Fruit fly (Drosophila melanogaster) whole organism, prepupa: ENCODE results near the gene Muc68E.
A peak's percentile ranks its signal among the peaks of the same experiment; 100 is the strongest.

Experiments
- CG10631 ChIP-seq: fragments of 200-800 bp; sonication (Bioruptor generic); optimal IDR thresholded peaks from 2 replicates; lab custom pipeline; 2016; ENCODE audit warnings: missing biosample characterization, missing genetic modification characterization
- CG11902 ChIP-seq: fragments of 200-800 bp; sonication (Bioruptor generic); optimal IDR thresholded peaks from 3 replicates; lab custom pipeline; 2016; ENCODE audit warnings: missing biosample characterization, missing genetic modification characterization
- CG15336 ChIP-seq: fragments of 200-800 bp; sonication (Bioruptor generic); IDR thresholded peaks from 2 replicates; pipeline ENCODE4 v1.3.6; 2022; ENCODE audit warnings: missing biosample characterization, missing genetic modification characterization
- CG16779 ChIP-seq: fragments of 200-800 bp; sonication (Bioruptor generic); optimal IDR thresholded peaks from 3 replicates; lab custom pipeline; 2017; ENCODE audit warnings: missing biosample characterization, mild to moderate bottlenecking, missing genetic modification characterization
- CG31627 ChIP-seq: fragments of 200-800 bp; sonication (Bioruptor generic); optimal IDR thresholded peaks from 3 replicates; lab custom pipeline; 2016; ENCODE audit warnings: missing biosample characterization, missing genetic modification characterization
- CG6276 ChIP-seq: fragments of 200-800 bp; sonication (Bioruptor generic); optimal IDR thresholded peaks from 2 replicates; lab custom pipeline; 2017; ENCODE audit warnings: missing biosample characterization, mild to moderate bottlenecking, missing genetic modification characterization
- CG6854 ChIP-seq: fragments of 200-800 bp; sonication (Bioruptor generic); optimal IDR thresholded peaks from 2 replicates; lab custom pipeline; 2017; ENCODE audit warnings: missing biosample characterization, mild to moderate bottlenecking, missing genetic modification characterization
- CG7368 ChIP-seq: fragments of 200-800 bp; sonication (Bioruptor generic); optimal IDR thresholded peaks from 3 replicates; lab custom pipeline; 2016; ENCODE audit warnings: missing biosample characterization, missing genetic modification characterization
- CG8319 ChIP-seq: fragments of 200-800 bp; sonication (Bioruptor generic); optimal IDR thresholded peaks from 3 replicates; lab custom pipeline; 2016; ENCODE audit warnings: missing biosample characterization, missing genetic modification characterization
- CG8632 ChIP-seq: fragments of 200-800 bp; sonication (Bioruptor generic); optimal IDR thresholded peaks from 3 replicates; lab custom pipeline; 2016; ENCODE audit warnings: missing biosample characterization, missing genetic modification characterization
- CG9139 ChIP-seq: fragments of 200-800 bp; sonication (Bioruptor generic); optimal IDR thresholded peaks from 3 replicates; lab custom pipeline; 2017; ENCODE audit warnings: missing biosample characterization, mild to moderate bottlenecking, missing genetic modification characterization
- Eip93F ChIP-seq: fragments of 200-800 bp; sonication (Bioruptor generic); optimal IDR thresholded peaks from 2 replicates; lab custom pipeline; 2016; ENCODE audit warnings: missing biosample characterization, mild to moderate bottlenecking, missing genetic modification characterization
- Ets96B ChIP-seq: fragments of 200-800 bp; optimal IDR thresholded peaks from 2 replicates; lab custom pipeline; 2019; ENCODE audit warnings: missing biosample characterization, mild to moderate bottlenecking, missing genetic modification characterization, moderate library complexity
- Gug ChIP-seq: fragments of 200-800 bp; sonication (Bioruptor generic); IDR thresholded peaks from 2 replicates; pipeline ENCODE4 v1.3.6; 2022; ENCODE audit warnings: missing biosample characterization, missing genetic modification characterization
- Hr38 ChIP-seq: sonication (Bioruptor generic); optimal IDR thresholded peaks from 2 replicates; lab custom pipeline; 2016; ENCODE audit warnings: missing biosample characterization, missing genetic modification characterization
- Hr39 ChIP-seq: fragments of 200-800 bp; sonication (Bioruptor generic); optimal IDR thresholded peaks from 2 replicates; lab custom pipeline; 2016; ENCODE audit warnings: missing biosample characterization, missing genetic modification characterization
- Hr4 ChIP-seq: fragments of 200-800 bp; sonication (Bioruptor generic); optimal IDR thresholded peaks from 3 replicates; lab custom pipeline; 2016; ENCODE audit warnings: missing biosample characterization, missing genetic modification characterization
- Sox14 ChIP-seq: fragments of 200-800 bp; sonication (Bioruptor generic); optimal IDR thresholded peaks from 3 replicates; lab custom pipeline; 2016; ENCODE audit warnings: missing biosample characterization, missing genetic modification characterization
- Sox15 ChIP-seq: fragments of 200-800 bp; sonication (Bioruptor generic); optimal IDR thresholded peaks from 3 replicates; lab custom pipeline; 2016; ENCODE audit warnings: missing biosample characterization, missing genetic modification characterization
- acj6 ChIP-seq: fragments of 200-800 bp; sonication (Bioruptor generic); optimal IDR thresholded peaks from 3 replicates; lab custom pipeline; 2016; ENCODE audit warnings: missing biosample characterization, missing genetic modification characterization
- dac ChIP-seq: fragments of 200-800 bp; sonication (Bioruptor generic); optimal IDR thresholded peaks from 2 replicates; lab custom pipeline; 2017; ENCODE audit warnings: missing biosample characterization, mild to moderate bottlenecking, missing genetic modification characterization
- dsx ChIP-seq: fragments of 200-800 bp; optimal IDR thresholded peaks from 3 replicates; lab custom pipeline; 2019; ENCODE audit warnings: missing biosample characterization, mild to moderate bottlenecking, missing genetic modification characterization, moderate library complexity; ENCODE audit not compliant: poor library complexity, severe bottlenecking
- eg ChIP-seq: fragments of 200-800 bp; sonication (Bioruptor generic); IDR thresholded peaks from 3 replicates; pipeline ENCODE4 v1.3.6; 2022; ENCODE audit warnings: missing biosample characterization, missing genetic modification characterization
- fkh ChIP-seq: fragments of 200-800 bp; sonication (Bioruptor generic); optimal IDR thresholded peaks from 3 replicates; lab custom pipeline; 2017; ENCODE audit warnings: missing biosample characterization, mild to moderate bottlenecking, missing genetic modification characterization, moderate library complexity
- lz ChIP-seq: fragments of 200-800 bp; sonication (Bioruptor generic); optimal IDR thresholded peaks from 3 replicates; lab custom pipeline; 2016; ENCODE audit warnings: missing biosample characterization, missing genetic modification characterization
- pdm3 ChIP-seq: fragments of 200-800 bp; sonication (Bioruptor generic); optimal IDR thresholded peaks from 3 replicates; lab custom pipeline; 2016; ENCODE audit warnings: missing biosample characterization, missing genetic modification characterization
- salr ChIP-seq, 2 experiments: fragments of 200-800 bp; sonication (Bioruptor generic); optimal IDR thresholded peaks; 3 replicates each; lab custom pipeline; 2016 to 2018; ENCODE audit warnings: missing biosample characterization in 2 of 2, missing genetic modification characterization in 2 of 2, mild to moderate bottlenecking in 1 of 2
- ss ChIP-seq, 2 experiments: fragments of 200-800 bp; sonication (Bioruptor generic); optimal IDR thresholded peaks; 2 replicates in 1 of 2; 3 replicates in 1 of 2; lab custom pipeline; 2017 to 2018; ENCODE audit warnings: mild to moderate bottlenecking in 2 of 2, missing biosample characterization in 2 of 2, missing genetic modification characterization in 2 of 2, moderate library complexity in 1 of 2
- svp ChIP-seq: fragments of 200-800 bp; sonication (Bioruptor generic); peaks from one replicate; lab custom pipeline; 2016; ENCODE audit warnings: missing biosample characterization, missing genetic modification characterization
- topi ChIP-seq: fragments of 200-800 bp; sonication (Bioruptor generic); optimal IDR thresholded peaks from 3 replicates; lab custom pipeline; 2016; ENCODE audit warnings: missing biosample characterization, missing genetic modification characterization

The Muc68E gene

DNA sequence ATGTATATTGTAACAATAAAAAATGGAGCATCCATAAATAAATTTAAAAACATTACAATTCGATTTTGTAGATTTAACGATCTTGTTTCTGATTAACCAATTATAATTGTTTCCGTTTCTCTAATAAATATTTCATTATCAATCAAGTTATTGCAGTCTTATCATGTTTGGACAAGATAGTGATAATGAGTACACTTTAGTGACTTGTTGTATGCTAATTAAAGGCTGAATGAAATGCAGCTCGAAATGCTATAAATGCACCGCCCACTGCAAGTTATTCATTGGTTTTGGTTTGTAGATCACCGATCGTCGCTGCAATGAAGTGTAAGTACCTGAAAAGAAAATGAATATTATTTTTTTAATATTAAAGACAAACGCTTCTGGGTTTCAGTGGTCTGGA is 1.8 kb upstream of the Muc68E start, which contains the start of gene CG14125:
Gene CG14125 (plus strand): TSS at position 301 of the 400 bp plus-strand sequence.
- no peak for TF ChIP-seq CG16779 (tag; lab: Kevin White, UChicago)

DNA sequence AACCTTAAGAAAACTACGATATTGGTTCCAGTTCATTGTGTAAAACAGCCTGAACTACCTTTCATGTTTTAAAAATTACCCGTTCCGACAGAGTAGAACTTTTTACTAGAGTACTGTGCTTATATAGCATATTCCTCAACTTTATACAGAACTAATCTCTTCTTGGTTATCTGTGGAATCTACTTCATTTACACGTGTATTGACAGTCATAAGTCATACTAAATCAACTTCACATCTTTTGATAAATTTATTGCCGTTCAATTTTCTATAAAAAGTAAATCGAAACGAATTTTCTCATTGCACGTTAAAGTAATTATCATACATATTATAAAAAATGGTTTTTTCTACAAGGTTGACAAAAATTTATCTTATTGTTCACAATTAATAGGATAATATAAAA is 911 bp upstream of the Muc68E start, which contains the start of gene CG42397:
Gene CG42397 (minus strand): TSS at position 101 of the 400 bp plus-strand sequence.
- no peak for TF ChIP-seq acj6 (GFP tag; lab: Kevin White, UChicago)
- TF ChIP-seq ss (GFP tag; optimal IDR thresholded peaks at IDR 0.05; lab: Kevin White, UChicago): no peak
- no peak for TF ChIP-seq dsx
- no peak for TF ChIP-seq Gug (GFP tag; lab: Robert Waterston, UW)
- no peak for TF ChIP-seq CG11902
- TF ChIP-seq svp (GFP tag; lab: Kevin White, UChicago): no peak
- no peak for TF ChIP-seq Sox14
- no peak for TF ChIP-seq CG16779 (tag; lab: Kevin White, UChicago)
- no peak for TF ChIP-seq Ets96B (tag; lab: Kevin White, UChicago)
- TF ChIP-seq Eip93F (GFP tag; lab: Kevin White, UChicago): no peak
- no peak for TF ChIP-seq Hr4 (GFP tag; lab: Kevin White, UChicago)
- TF ChIP-seq topi (GFP tag; lab: Kevin White, UChicago): no peak
- TF ChIP-seq CG6276 (GFP tag; lab: Kevin White, UChicago): no peak
- TF ChIP-seq dac: no peak
- no peak for TF ChIP-seq CG10631 (GFP tag; lab: Kevin White, UChicago)
- TF ChIP-seq Hr39 (GFP tag; lab: Kevin White, UChicago): no peak

DNA sequence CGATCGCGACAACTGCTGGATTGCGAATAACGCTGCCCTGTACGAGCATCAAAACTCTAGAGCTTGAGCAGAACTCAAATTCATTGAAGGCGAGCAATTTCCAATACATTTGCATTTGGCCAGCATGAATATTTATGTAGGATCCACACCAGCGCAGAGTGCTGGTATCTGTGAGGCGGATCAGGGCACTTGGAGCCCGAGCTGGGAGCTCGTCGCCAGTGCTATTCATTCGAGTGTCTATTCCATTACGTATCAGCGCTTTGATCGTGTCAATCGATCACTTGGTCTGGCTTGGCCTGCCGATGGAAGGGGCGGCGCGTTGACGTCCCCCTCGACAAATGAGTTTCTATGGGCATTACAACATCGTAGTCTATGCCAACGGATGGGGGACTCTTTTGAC is 6.7 kb downstream of the Muc68E start, which contains the start of gene prc:
Gene prc (minus strand): TSS at position 28 of the 400 bp plus-strand sequence.
- TF ChIP-seq svp (GFP tag; lab: Kevin White, UChicago): peak; percentile 48
- TF ChIP-seq eg: no peak
- TF ChIP-seq, all 60 proteins: peak for 1

DNA sequence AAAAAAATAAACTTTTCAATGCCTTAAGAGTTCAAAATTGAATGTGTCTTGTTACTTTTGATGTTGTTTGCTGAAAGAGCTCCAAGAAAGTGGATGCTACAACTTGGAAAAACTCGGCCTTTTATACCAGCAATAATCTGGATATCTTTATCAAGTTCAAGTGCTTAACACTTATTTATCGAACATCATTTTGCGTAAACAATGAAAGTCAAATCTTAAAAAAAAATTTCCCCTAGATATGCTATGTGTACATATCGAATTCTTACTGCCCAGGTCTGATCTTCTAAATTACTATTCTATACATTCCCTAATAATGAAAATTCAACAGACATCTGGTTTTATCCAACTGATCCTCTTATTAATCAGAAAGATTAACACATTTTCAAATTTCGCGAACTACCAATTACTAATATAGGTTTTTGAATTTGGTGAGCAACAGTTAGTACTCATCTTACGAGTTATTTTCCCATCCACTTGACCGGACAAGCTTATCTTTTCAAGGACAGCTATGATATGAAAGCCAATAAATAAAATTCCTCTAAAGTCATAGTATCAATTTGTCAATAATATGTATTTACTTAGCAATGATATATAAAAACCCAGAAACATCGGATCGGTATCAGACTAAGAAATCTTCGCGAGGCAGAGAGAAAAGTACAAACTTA is 15.0 kb downstream of the Muc68E start, which contains the start of the genes CG11570 and CG43294:
Gene CG11570 (minus strand): TSS at position 101 of the 665 bp plus-strand sequence.
Gene CG43294 (plus strand): TSS at position 615 of the 665 bp plus-strand sequence.
- TF ChIP-seq fkh (GFP tag; lab: Kevin White, UChicago): no peak
- no peak for TF ChIP-seq lz (GFP tag; lab: Kevin White, UChicago)
- TF ChIP-seq dsx: no peak
- TF ChIP-seq pdm3 (GFP tag; lab: Kevin White, UChicago): no peak
- no peak for TF ChIP-seq Sox15
- TF ChIP-seq, all 60 proteins: peak for 0

DNA sequence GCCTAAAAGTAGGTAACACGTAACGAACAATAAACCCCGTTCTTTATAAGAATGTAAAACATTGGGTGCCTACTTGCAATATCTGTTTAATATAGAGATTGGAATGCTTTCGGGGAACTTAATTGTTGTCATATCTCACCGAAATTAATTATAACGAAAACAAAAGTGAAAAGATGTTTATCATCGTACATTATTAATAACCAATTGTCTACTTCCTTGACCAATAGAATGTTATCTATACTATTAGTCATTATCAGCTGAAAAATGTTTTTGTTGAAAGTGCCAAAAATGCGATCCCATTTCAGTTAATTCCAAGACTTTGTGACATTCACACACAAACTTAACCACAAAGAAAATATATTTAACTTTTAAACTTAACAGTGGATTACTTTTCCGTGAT is 19.0 kb downstream of the Muc68E start, which contains the start of gene CG7248:
Gene CG7248 (plus strand): TSS at position 301 of the 400 bp plus-strand sequence.
- no peak for TF ChIP-seq CG15336 (GFP tag; lab: Robert Waterston, UW)
- no peak for TF ChIP-seq CG31627
- no peak for TF ChIP-seq CG7368 (GFP tag; lab: Kevin White, UChicago)
- TF ChIP-seq, all 60 proteins: peak for 0

dm6 chr3L:11953217-11953616 is 19.6 kb downstream of the Muc68E start, which contains the start of gene obst-G:
Gene obst-G, minus strand, starts transcription at chr3L:11953317.
- TF ChIP-seq Sox14 (no peak), topi (GFP tag; lab: Kevin White, UChicago) (no peak), CG6854 (GFP tag; lab: Kevin White, UChicago) (no peak), Hr38 (no peak), ss (GFP tag; optimal IDR thresholded peaks at IDR 0.05; lab: Kevin White, UChicago) (no peak), Hr39 (GFP tag; lab: Kevin White, UChicago) (no peak), CG8319 (GFP tag; lab: Kevin White, UChicago) (no peak), CG10631 (GFP tag; lab: Kevin White, UChicago) (no peak), svp (GFP tag; lab: Kevin White, UChicago) (no peak)

DNA sequence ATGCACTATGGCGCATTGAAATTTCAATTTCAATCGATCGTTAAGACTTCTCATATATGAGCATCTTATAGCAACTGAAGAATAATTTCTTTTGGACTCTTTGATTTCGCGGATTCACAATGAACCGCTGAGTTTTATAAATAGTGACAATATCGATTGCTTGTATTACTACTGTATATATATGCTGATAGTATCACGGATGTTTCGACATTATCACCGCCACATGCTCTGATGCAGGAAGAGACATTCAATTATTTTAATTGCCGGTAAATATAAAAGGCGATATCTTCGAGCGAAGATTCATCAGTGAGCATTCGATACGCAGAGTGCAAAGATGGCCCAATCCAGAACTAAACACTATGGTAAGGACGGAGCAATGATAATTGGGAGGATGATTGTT is 23.2 kb downstream of the Muc68E start, which contains the start of gene CG17826:
Gene CG17826 (plus strand): TSS at position 301 of the 400 bp plus-strand sequence.
- TF ChIP-seq CG9139 (GFP tag; lab: Kevin White, UChicago) (no peak), CG8632 (GFP tag; lab: Kevin White, UChicago) (no peak), salr (GFP tag; optimal IDR thresholded peaks at IDR 0.05; lab: Kevin White, UChicago) (no peak)
